Worm (Caenorhabditis elegans) whole organism, L1 larva: ENCODE results near the gene srp-6.

ENCODE experiments used
- hlh-4 ChIP-seq: sonication (generic microtip); optimal IDR thresholded peaks from 2 replicates; lab custom pipeline; 2016; ENCODE audit warnings: mild to moderate bottlenecking, missing genetic modification characterization, missing compliant biosample characterization
- nhr-76 ChIP-seq: sonication (generic microtip); optimal IDR thresholded peaks from 2 replicates; lab custom pipeline; 2017; ENCODE audit warnings: missing biosample characterization, missing genetic modification characterization
- ztf-11 ChIP-seq, 2 experiments: sonication (generic microtip); optimal IDR thresholded peaks; 2 replicates each; lab custom pipeline; 2016 to 2017; ENCODE audit warnings: missing genetic modification characterization in 2 of 2, missing biosample characterization in 1 of 2, missing compliant biosample characterization in 1 of 2

DNA sequence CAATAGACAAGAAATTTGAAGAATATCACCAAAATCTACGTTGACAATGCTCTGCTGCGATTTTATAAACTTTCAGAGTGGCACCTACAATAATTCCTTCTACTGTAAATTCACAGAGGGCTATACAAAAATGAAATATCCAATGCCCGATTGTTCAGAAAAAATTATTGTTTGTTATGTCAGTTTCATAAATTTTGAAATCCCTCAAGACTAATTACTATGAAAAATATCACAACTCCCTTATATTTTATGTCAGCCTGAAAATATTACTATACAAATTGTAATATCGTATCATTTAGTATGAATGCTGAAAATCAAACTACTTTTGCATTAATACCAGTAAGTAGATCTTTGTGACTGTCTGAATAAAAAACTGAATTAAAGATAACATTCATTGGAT lies 14.7 kb upstream of the srp-6 start, which contains the start of gene srx-60:
- TF ChIP-seq hlh-4 (tag; lab: Kevin White, UChicago) (no peak), nhr-76 (tag; lab: Kevin White, UChicago) (no peak), ztf-11 (tag; optimal IDR thresholded peaks at IDR 0.05; lab: Kevin White, UChicago) (no peak)
